Worm (Caenorhabditis elegans) whole organism, L4 larva: ENCODE data around the gene T28C12.2.

Source experiments
- R02D3.7 ChIP-seq: fragments of 150-350 bp; sonication (generic microtip); optimal IDR thresholded peaks from 3 replicates; lab custom pipeline; 2014; ENCODE audit warnings: missing biosample characterization, missing genetic modification characterization
- Y75B8A.6 ChIP-seq: fragments of 200-800 bp; sonication (Bioruptor generic); IDR thresholded peaks from 2 replicates; pipeline ENCODE4 v1.3.6; 2022; ENCODE audit warnings: missing genetic modification reagents, missing genetic modification characterization, missing compliant biosample characterization
- attf-4 ChIP-seq: sonication (generic microtip); optimal IDR thresholded peaks from 3 replicates; lab custom pipeline; 2017; ENCODE audit warnings: missing biosample characterization, missing genetic modification characterization
- cey-2 ChIP-seq: sonication (generic microtip); optimal IDR thresholded peaks from 3 replicates; lab custom pipeline; 2017; ENCODE audit warnings: missing genetic modification characterization, mild to moderate bottlenecking, missing compliant biosample characterization, antibody characterized with exemption, borderline replicate concordance; ENCODE audit not compliant: insufficient read depth
- dpl-1 ChIP-seq: fragments of 150-350 bp; optimal IDR thresholded peaks from 2 replicates; lab custom pipeline; 2014; ENCODE audit warnings: missing biosample characterization, missing genetic modification reagents, missing genetic modification characterization
- hlh-11 ChIP-seq: fragments of 200-800 bp; sonication (Bioruptor generic); optimal IDR thresholded peaks from 2 replicates; lab custom pipeline; 2018; ENCODE audit warnings: mild to moderate bottlenecking, missing genetic modification characterization, missing compliant biosample characterization
- lin-13 ChIP-seq: fragments of 150-350 bp; optimal IDR thresholded peaks from 2 replicates; lab custom pipeline; 2014; ENCODE audit warnings: missing biosample characterization, missing genetic modification reagents, missing genetic modification characterization
- ztf-11 ChIP-seq: fragments of 150-350 bp; optimal IDR thresholded peaks from 2 replicates; lab custom pipeline; 2014; ENCODE audit warnings: missing biosample characterization, missing genetic modification characterization

ce11 chrV:6354786-6355185, 25.8 kb downstream of the T28C12.2 start:
- TF ChIP-seq cey-2 (no peak), hlh-11 (tag; lab: Kevin White, UChicago) (no peak), Y75B8A.6 (GFP tag; lab: Robert Waterston, UW) (no peak), dpl-1 (GFP tag; lab: Kevin White, UChicago) (no peak), R02D3.7 (no peak), lin-13 (GFP tag; lab: Kevin White, UChicago) (no peak), attf-4 (tag; lab: Kevin White, UChicago) (no peak), ztf-11 (tag; lab: Kevin White, UChicago) (no peak)
